Fruit fly (Drosophila melanogaster): Measurements from ENCODE around the gene CG33928.

Gene CG33928

DNA sequence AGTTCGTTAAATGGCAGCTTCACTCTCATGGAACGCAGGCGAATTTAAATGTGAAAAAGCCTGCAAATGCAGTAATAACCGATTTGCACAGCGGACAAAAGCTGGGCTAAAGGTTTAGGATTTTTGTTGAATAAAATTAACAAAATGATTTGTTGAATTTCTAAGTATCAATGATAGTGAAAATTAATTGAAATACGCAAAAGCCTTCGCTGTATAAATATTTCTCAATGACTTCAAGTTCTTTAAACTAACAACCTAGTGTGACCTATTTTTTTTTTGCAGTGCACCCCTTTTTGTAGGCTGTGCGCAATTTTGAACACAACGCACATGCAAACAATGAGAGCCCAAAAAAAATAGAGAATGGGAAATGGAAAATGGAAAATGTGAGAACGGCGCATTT is 30.6 kb upstream of the CG33928 start:
- TF ChIP-seq CG12071 (GFP tag; optimal IDR thresholded peaks at IDR 0.05) (no peak), chn (GFP tag; optimal IDR thresholded peaks at IDR 0.05) (no peak), luna (GFP tag; optimal IDR thresholded peaks at IDR 0.05) (no peak), ken (GFP tag; IDR thresholded peaks at IDR 0.05) (no peak), kah (GFP tag; optimal IDR thresholded peaks at IDR 0.05) (no peak), CG18619 (GFP tag; optimal IDR thresholded peaks at IDR 0.05) (no peak), jigr1 (GFP tag; IDR thresholded peaks at IDR 0.05) (no peak), chm (GFP tag; IDR thresholded peaks at IDR 0.05) (no peak), tio (GFP tag; optimal IDR thresholded peaks at IDR 0.05) (no peak), unpg (GFP tag; optimal IDR thresholded peaks at IDR 0.05) (peak; percentile 2), Ada2b (GFP tag; IDR thresholded peaks at IDR 0.05) (peak; percentile 19; the same call in 1 of the 2 replicates), Xbp1 (GFP tag; optimal IDR thresholded peaks at IDR 0.05) (no peak), CG6683 (GFP tag; optimal IDR thresholded peaks at IDR 0.05) (no peak), CG4404 (GFP tag; IDR thresholded peaks at IDR 0.05) (no peak), lab (GFP tag; optimal IDR thresholded peaks at IDR 0.05) (peak; percentile 30), sima (GFP tag; optimal IDR thresholded peaks at IDR 0.05) (no peak), Drgx (GFP tag; IDR thresholded peaks at IDR 0.05) (peak; percentile 11; the same call in 1 of the 2 replicates), gsb (GFP tag; IDR thresholded peaks at IDR 0.05) (no peak), Ptx1 (GFP tag; IDR thresholded peaks at IDR 0.05) (0 out of 2 replicates have a peak, but pooled peaks have one; percentile 9), Atf6 (GFP tag; IDR thresholded peaks at IDR 0.05) (no peak), dmrt11E (tag; optimal IDR thresholded peaks at IDR 0.05) (no peak), CG5245 (GFP tag; optimal IDR thresholded peaks at IDR 0.05) (no peak), emc (GFP tag; optimal IDR thresholded peaks at IDR 0.05) (no peak), gem (tag; optimal IDR thresholded peaks at IDR 0.05) (peak; percentile 30), pan (optimal IDR thresholded peaks at IDR 0.05) (no peak), pan (GFP tag; optimal IDR thresholded peaks at IDR 0.05 in 1 of 2, IDR thresholded peaks at IDR 0.05 in 1 of 2) (no peak), yki (optimal IDR thresholded peaks at IDR 0.05) (no peak), CG2199 (GFP tag; IDR thresholded peaks at IDR 0.05) (no peak), Ets65A (GFP tag) (peak; percentile 74), row (GFP tag; IDR thresholded peaks at IDR 0.05) (peak; percentile 14; the same call in 1 of the 3 replicates), h (optimal IDR thresholded peaks at IDR 0.05) (no peak), Aef1 (GFP tag; IDR thresholded peaks at IDR 0.05) (no peak), wor (GFP tag; IDR thresholded peaks at IDR 0.05) (no peak), bsh (GFP tag; optimal IDR thresholded peaks at IDR 0.05) (peak in 1 of 2 experiments; percentile 30), Sox102F (GFP tag; optimal IDR thresholded peaks at IDR 0.05) (peak; percentile 39), nerfin-2 (GFP tag; IDR thresholded peaks at IDR 0.05; ENCODE audit: partially characterized antibody) (no peak), Gug (GFP tag; IDR thresholded peaks at IDR 0.05) (no peak), zen2 (GFP tag; IDR thresholded peaks at IDR 0.05; ENCODE audit: partially characterized antibody) (no peak), prd (optimal IDR thresholded peaks at IDR 0.05) (no peak), prd (GFP tag; IDR thresholded peaks at IDR 0.05) (peak; percentile 24; the same call in 1 of the 3 replicates), Dref (GFP tag; IDR thresholded peaks at IDR 0.05) (no peak), Hr51 (GFP tag; optimal IDR thresholded peaks at IDR 0.05) (peak in 1 of 2 experiments; percentile 26), HLH3B (GFP tag; IDR thresholded peaks at IDR 0.05) (no peak), lbe (GFP tag; optimal IDR thresholded peaks at IDR 0.05) (no peak), ab (GFP tag; optimal IDR thresholded peaks at IDR 0.05) (no peak), oc (tag; optimal IDR thresholded peaks at IDR 0.05) (no peak), tin (GFP tag; optimal IDR thresholded peaks at IDR 0.05) (no peak), pzg (GFP tag; optimal IDR thresholded peaks at IDR 0.05) (no peak)
